Worm (Caenorhabditis elegans): ENCODE results near the gene trm-2A.

The trm-2A gene

DNA sequence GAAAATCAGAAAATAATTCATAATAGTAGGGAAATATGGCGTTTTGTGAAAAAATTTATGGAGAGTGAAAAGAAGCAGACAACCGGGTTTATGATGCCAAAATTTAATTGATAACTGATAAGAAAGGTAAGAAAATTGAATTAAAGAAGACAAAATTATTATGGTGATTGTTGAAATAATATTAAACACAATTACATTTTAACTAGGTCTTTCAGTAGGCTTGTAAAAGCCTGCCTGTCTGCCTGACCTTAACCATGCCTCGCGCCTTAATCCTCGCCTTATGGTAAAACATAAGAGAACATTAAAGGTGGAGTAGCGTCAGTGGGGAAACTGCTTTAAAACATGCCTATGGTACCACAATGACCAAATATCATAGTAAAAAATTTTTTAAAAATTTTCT lies 26.2 kb upstream of the trm-2A start, which contains the start of gene T02B11.8:
TSS of gene T02B11.8 (minus strand) at position 101 of the 400 bp plus-strand sequence.
- TF ChIP-seq lin-26 (GFP tag; IDR thresholded peaks at IDR 0.05) (no peak), K12H6.12 (tag; optimal IDR thresholded peaks at IDR 0.05) (no peak), hlh-12 (tag; optimal IDR thresholded peaks at IDR 0.05) (no peak), D2030.7 (GFP tag; IDR thresholded peaks at IDR 0.05) (no peak), akir-1 (GFP tag; optimal IDR thresholded peaks at IDR 0.05) (no peak), aptf-3 (GFP tag; IDR thresholded peaks at IDR 0.05) (no peak), lsl-1 (GFP tag; optimal IDR thresholded peaks at IDR 0.05) (no peak), efl-1 (GFP tag; optimal IDR thresholded peaks at IDR 0.05) (no peak), repo-1 (tag; optimal IDR thresholded peaks at IDR 0.05) (no peak), ztf-18 (tag; optimal IDR thresholded peaks at IDR 0.05) (no peak), nhr-27 (tag; optimal IDR thresholded peaks at IDR 0.05) (no peak), F57C9.4 (tag; optimal IDR thresholded peaks at IDR 0.05) (no peak), B0336.3 (GFP tag; IDR thresholded peaks at IDR 0.05) (no peak), ekl-4 (GFP tag; IDR thresholded peaks at IDR 0.05) (no peak), F52B5.7 (tag; optimal IDR thresholded peaks at IDR 0.05) (no peak)

DNA sequence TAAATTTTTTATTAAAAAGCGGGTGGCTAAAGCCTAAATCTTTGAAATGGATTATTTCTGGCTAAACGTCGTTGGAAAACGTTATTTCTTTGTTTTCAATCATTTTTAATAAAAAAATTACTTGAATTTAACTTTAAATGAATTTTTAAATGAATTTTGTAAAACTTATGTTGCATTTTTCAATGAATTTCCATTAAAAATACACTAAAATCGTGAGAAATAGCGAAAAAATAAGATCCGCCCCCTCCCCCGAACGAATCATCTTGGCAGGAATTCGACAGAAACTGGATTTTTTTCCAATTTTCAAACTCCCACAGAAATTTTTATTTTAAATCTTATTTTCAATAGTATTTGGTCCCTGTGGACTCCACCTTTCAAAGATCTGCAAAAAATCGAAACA lies 25.6 kb upstream of the trm-2A start, which contains the start of gene srg-53:
TSS of gene srg-53 (plus strand) at position 301 of the 400 bp plus-strand sequence.
- TF ChIP-seq cebp-1 (GFP tag; IDR thresholded peaks at IDR 0.05) (no peak), cebp-1 (tag; optimal IDR thresholded peaks at IDR 0.05) (no peak), snpc-3.4 (tag; optimal IDR thresholded peaks at IDR 0.05) (no peak), gei-17 (GFP tag; optimal IDR thresholded peaks at IDR 0.05) (no peak), F52B5.7 (tag; optimal IDR thresholded peaks at IDR 0.05) (no peak), snpc-1.3 (tag; optimal IDR thresholded peaks at IDR 0.05; ENCODE audit: insufficient read depth) (no peak), sea-2 (GFP tag; IDR thresholded peaks at IDR 0.05) (no peak), B0019.2 (GFP tag; conservative IDR thresholded peaks at IDR 0.05) (no peak), hrde-1 (tag; optimal IDR thresholded peaks at IDR 0.05; ENCODE audit: borderline replicate concordance) (no peak), aptf-3 (GFP tag; IDR thresholded peaks at IDR 0.05) (no peak), zim-3 (tag; optimal IDR thresholded peaks at IDR 0.05) (no peak)

DNA sequence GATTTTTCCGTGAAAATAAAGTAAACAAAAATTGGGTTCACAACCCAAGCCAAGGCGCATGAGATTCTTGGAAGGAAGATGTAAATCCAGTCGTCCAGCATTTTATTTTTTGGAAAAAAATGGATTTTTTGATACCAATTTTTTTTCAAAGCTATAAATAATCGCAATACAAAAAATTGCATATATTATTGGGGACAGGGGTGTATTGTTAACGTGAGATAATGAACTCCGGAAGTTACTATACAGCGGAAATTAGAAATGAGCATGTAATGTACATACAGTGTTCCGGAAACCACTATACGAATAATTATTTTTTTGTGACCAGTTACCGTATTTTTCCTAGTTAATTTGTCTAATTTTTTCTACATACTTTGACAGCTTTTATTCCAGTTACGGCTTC lies 20.4 kb upstream of the trm-2A start, which contains the start of gene srj-38:
TSS of gene srj-38 (minus strand) at position 101 of the 400 bp plus-strand sequence.
- no peak for TF ChIP-seq him-1 (tag; optimal IDR thresholded peaks at IDR 0.05)
- TF ChIP-seq B0035.1 (tag; optimal IDR thresholded peaks at IDR 0.05) = no peak
- TF ChIP-seq F37B4.10 (GFP tag; IDR thresholded peaks at IDR 0.05) = no peak
- TF ChIP-seq F39B2.1 (GFP tag; IDR thresholded peaks at IDR 0.05) = no peak
- no peak for TF ChIP-seq athp-1 (tag; optimal IDR thresholded peaks at IDR 0.05)
- no peak for TF ChIP-seq nhr-90 (tag; optimal IDR thresholded peaks at IDR 0.05)
- no peak for TF ChIP-seq snpc-3.4 (tag; optimal IDR thresholded peaks at IDR 0.05)

DNA sequence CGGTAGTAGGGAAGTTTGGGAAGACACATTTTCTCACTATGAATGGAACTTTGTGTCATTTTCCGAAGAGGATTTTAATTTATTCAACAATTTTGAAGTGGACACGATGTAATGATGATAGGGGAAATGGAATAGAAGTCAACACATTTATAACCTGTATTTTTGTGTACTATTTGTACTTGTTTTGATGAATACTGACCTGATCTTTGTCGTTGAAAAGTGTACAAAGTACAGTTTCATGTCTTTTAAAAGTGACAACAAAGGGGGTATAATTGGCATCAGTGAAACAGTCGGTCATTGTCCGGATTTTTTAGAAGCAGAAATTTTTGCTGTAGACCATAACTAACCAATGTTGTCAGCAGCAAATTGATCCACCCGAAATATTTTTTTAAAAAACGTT lies 15.5 kb upstream of the trm-2A start, which contains the start of gene T02B11.6:
TSS of gene T02B11.6 (minus strand) at position 101 of the 400 bp plus-strand sequence.
- no peak for TF ChIP-seq attf-6 (GFP tag; IDR thresholded peaks at IDR 0.05)
- no peak for TF ChIP-seq ceh-91 (GFP tag; IDR thresholded peaks at IDR 0.05)
- no peak for TF ChIP-seq dpl-1 (GFP tag; optimal IDR thresholded peaks at IDR 0.05)
- no peak for TF ChIP-seq aptf-2 (GFP tag; conservative IDR thresholded peaks at IDR 0.05)
- TF ChIP-seq sea-2 (GFP tag; IDR thresholded peaks at IDR 0.05) = no peak

All from whole organism, young adult.